Fruit fly (Drosophila melanogaster): ENCODE data around the gene CG3009.

dm6 chrX:4614945-4615344 is 51.6 kb downstream of the CG3009 start:
- no peak for TF ChIP-seq CG9948 (tag; optimal IDR thresholded peaks at IDR 0.05)
- no peak for TF ChIP-seq gl (tag; optimal IDR thresholded peaks at IDR 0.05)
- TF ChIP-seq CG12605 (GFP tag; IDR thresholded peaks at IDR 0.05) = no peak
- TF ChIP-seq CG10348 (GFP tag; IDR thresholded peaks at IDR 0.05) = no peak
- no peak for TF ChIP-seq CG34367 (tag; optimal IDR thresholded peaks at IDR 0.05)
- no peak for TF ChIP-seq Snoo (tag; optimal IDR thresholded peaks at IDR 0.05)
- no peak for TF ChIP-seq Pif1A (GFP tag; optimal IDR thresholded peaks at IDR 0.05)

All from whole organism, pupa.